Worm (Caenorhabditis elegans): Measurements from ENCODE around the gene K08F9.1.

The K08F9.1 gene

DNA sequence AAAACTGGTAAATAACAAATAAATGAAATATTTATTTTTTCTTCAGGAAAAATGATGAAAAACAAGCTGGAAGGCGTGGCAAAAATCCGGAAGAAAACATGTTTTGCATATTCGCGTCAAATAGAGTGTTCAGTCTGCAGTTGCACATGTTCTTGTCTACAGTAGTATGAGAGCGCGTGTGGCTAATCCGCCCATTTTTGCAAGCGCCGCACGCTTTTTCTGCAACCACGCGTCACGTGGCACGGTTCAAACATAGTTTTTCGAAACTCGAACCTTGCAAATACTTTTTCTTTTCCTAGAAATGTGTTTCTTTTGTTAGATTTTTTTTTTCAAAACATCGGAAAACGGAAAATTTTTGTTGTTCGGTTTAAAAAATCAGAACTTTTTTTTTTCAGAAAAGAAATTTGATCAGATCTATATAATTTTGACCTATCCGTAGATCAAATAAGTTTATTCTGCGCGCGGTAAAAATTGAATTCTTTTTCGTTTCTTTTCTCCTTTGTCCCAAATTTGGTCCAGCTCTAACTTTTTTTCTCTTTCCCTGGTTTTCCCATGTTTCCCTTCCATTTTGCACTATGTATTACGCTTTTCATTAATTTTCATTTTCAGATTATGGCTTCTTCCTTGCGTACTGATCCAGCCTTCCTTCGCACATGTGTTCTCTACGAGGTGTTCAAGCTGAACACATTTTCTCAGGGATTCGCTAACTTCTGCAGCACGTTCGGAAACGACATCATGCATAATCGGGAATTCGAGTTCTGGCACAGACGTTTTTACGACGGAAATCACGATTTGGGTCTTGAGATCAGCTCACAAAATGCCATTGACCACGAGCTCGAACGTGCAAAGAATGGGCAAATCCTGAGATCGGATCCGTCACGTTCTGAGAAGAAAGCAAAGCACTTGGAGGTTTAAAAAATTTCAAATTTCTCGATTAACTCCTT lies 41.2 kb upstream of the K08F9.1 start, which contains the start of gene Y75B12B.1 (continued):
- TF ChIP-seq him-1 (tag; optimal IDR thresholded peaks at IDR 0.05) (peak; percentile 85), ceh-91 (GFP tag; IDR thresholded peaks at IDR 0.05) (peak; percentile 74)

- peak; percentile 50 for TF ChIP-seq nhr-80 (tag; optimal IDR thresholded peaks at IDR 0.05)
- TF ChIP-seq hsf-1 (GFP tag; IDR thresholded peaks at IDR 0.05): no peak
Observed at ce11 chrV:15182407-15182806, 39.2 kb upstream of the K08F9.1 start, which contains the start of gene fbxa-84. Gene fbxa-84, plus strand, starts transcription at chrV:15182440.

DNA sequence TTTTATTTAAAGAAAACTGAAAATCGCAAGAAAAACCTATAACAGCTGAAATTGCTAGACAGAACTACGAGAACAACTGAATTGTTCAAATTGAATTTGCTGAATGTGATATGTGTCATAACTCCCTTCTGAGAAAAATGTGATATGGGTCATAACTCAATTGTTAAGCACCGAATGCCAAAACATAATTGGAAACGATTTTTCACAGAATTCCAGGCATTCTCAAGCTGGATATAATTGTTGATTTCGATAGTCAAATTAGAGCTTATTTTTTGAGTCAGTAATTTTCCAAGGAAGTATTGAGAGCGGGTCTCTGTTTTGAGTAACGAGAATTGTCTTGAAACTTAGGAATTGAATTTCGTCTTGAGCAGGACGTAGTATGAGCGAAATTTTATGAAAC lies 38.7 kb upstream of the K08F9.1 start:
- no peak for TF ChIP-seq hrde-1 (tag; optimal IDR thresholded peaks at IDR 0.05; ENCODE audit: borderline replicate concordance)
- no peak for TF ChIP-seq ceh-79 (tag; optimal IDR thresholded peaks at IDR 0.05)
- TF ChIP-seq B0336.3 (GFP tag; IDR thresholded peaks at IDR 0.05): no peak
- no peak for TF ChIP-seq zfh-2 (GFP tag; conservative IDR thresholded peaks at IDR 0.05)
- TF ChIP-seq snpc-1.3 (tag; optimal IDR thresholded peaks at IDR 0.05; ENCODE audit: insufficient read depth): no peak
- no peak for TF ChIP-seq pbrm-1 (GFP tag; IDR thresholded peaks at IDR 0.05)
- TF ChIP-seq T07F8.4 (tag; optimal IDR thresholded peaks at IDR 0.05): no peak
- TF ChIP-seq ceh-58 (GFP tag; IDR thresholded peaks at IDR 0.05): no peak
- no peak for TF ChIP-seq hsf-1 (GFP tag; IDR thresholded peaks at IDR 0.05)
- TF ChIP-seq ztf-3 (GFP tag; optimal IDR thresholded peaks at IDR 0.05): no peak
- TF ChIP-seq B0019.2 (GFP tag; conservative IDR thresholded peaks at IDR 0.05): no peak

DNA sequence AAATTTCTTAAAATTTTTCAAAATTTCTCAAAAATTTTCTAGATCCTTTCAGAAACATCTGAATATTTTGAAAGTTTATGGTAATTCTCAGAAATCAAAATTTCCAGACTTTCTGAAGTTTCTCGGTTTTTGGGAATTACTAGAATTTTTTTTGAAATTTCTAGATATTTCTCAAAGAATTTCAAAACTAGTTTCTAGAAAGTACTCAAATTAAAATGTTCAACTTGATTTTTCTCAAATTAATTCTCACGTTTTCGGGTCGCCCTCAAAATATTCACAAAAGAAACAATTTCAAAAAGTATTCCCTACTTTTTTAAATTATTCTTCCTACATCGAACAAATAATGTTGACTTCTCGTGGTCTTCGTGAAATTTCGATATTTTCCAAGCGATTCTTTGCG lies 36.6 kb upstream of the K08F9.1 start, which contains the start of gene T09F5.10:
Gene T09F5.10, plus strand, starts transcription at position 301 of the 400 bp plus-strand sequence.
- TF ChIP-seq F57C9.4 (tag; optimal IDR thresholded peaks at IDR 0.05): no peak

DNA sequence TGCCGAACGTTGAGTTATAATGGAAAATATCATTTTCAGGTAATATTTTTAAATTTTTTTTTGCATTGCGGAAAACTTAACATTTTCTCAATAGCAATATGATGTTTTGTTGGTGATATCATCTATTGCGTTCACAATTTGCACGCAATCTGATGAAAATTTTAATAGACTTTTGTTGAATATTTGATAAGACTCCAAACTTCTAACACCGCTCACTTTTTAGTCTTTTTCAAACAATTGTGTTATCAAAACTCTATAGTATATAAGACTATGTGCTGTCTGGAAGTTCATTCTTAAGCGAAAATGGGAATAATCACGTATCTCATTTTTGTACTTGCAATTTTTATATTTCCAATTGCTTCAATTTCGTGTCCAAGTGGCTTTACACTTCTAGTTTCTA lies 32.3 kb upstream of the K08F9.1 start, which contains the start of gene clec-47:
Gene clec-47, plus strand, starts transcription at position 301 of the 400 bp plus-strand sequence.
- no peak for TF ChIP-seq nhr-179 (tag; optimal IDR thresholded peaks at IDR 0.05)

ce11 chrV:15162697-15163096 lies 19.5 kb upstream of the K08F9.1 start, which contains the start of gene srz-11:
Gene srz-11, plus strand, starts transcription at chrV:15163082.
- TF ChIP-seq Y56A3A.18 (GFP tag; IDR thresholded peaks at IDR 0.05) (no peak), nhr-80 (tag; optimal IDR thresholded peaks at IDR 0.05) (no peak), dpl-1 (GFP tag; optimal IDR thresholded peaks at IDR 0.05) (no peak), Y79H2A.3 (GFP tag; conservative IDR thresholded peaks at IDR 0.05) (no peak)

- TF ChIP-seq ceh-58 (GFP tag; IDR thresholded peaks at IDR 0.05): no peak
- no peak for TF ChIP-seq attf-6 (GFP tag; IDR thresholded peaks at IDR 0.05)
- no peak for TF ChIP-seq lin-26 (GFP tag; IDR thresholded peaks at IDR 0.05)
- TF ChIP-seq cebp-1 (GFP tag; IDR thresholded peaks at IDR 0.05): no peak
- no peak for TF ChIP-seq cebp-1 (tag; optimal IDR thresholded peaks at IDR 0.05)
- TF ChIP-seq snpc-4 (GFP tag; optimal IDR thresholded peaks at IDR 0.05): no peak
- no peak for TF ChIP-seq snpc-4 (tag; optimal IDR thresholded peaks at IDR 0.05)
- no peak for TF ChIP-seq ekl-4 (GFP tag; IDR thresholded peaks at IDR 0.05)
- TF ChIP-seq snpc-1.1 (tag; optimal IDR thresholded peaks at IDR 0.05; ENCODE audit: insufficient read depth): no peak
- TF ChIP-seq ztf-25 (GFP tag; IDR thresholded peaks at IDR 0.05): no peak
- TF ChIP-seq ceh-40 (GFP tag; IDR thresholded peaks at IDR 0.05): no peak
- no peak for TF ChIP-seq nhr-80 (tag; optimal IDR thresholded peaks at IDR 0.05)
- no peak for TF ChIP-seq lag-1 (GFP tag; IDR thresholded peaks at IDR 0.05)
- TF ChIP-seq Y67H2A.10 (GFP tag; conservative IDR thresholded peaks at IDR 0.05): no peak
- TF ChIP-seq ztf-3 (GFP tag; optimal IDR thresholded peaks at IDR 0.05): no peak
- no peak for TF ChIP-seq F10E7.11 (tag; optimal IDR thresholded peaks at IDR 0.05)
- TF ChIP-seq C17E4.6 (GFP tag; IDR thresholded peaks at IDR 0.05): no peak
- TF ChIP-seq nfya-1 (tag; optimal IDR thresholded peaks at IDR 0.05; ENCODE audit: borderline replicate concordance, insufficient read depth): no peak
- TF ChIP-seq nfya-2 (GFP tag; IDR thresholded peaks at IDR 0.05): no peak
Observed at ce11 chrV:15158691-15159090, 15.5 kb upstream of the K08F9.1 start, which contains the start of gene str-45. Gene str-45, plus strand, starts transcription at chrV:15158991.
